Worm (Caenorhabditis elegans) whole organism, L2 larva: ENCODE data around the gene D1053.3.
A peak's percentile ranks its signal among the peaks of the same experiment; 100 is the strongest.

ENCODE experiments used
- R02D3.7 ChIP-seq: fragments of 150-350 bp; optimal IDR thresholded peaks from 2 replicates; lab custom pipeline; 2014; ENCODE audit warnings: missing biosample characterization, missing genetic modification characterization
- ama-1 ChIP-seq: fragments of 150-350 bp; optimal IDR thresholded peaks from 2 replicates; lab custom pipeline; 2018; ENCODE audit warnings: inconsistent platforms
- elt-1 ChIP-seq: fragments of 150-350 bp; optimal IDR thresholded peaks from 2 replicates; lab custom pipeline; 2014; ENCODE audit warnings: missing biosample characterization, missing genetic modification characterization
- fos-1 ChIP-seq: fragments of 150-350 bp; optimal IDR thresholded peaks from 2 replicates; lab custom pipeline; 2014; ENCODE audit warnings: missing biosample characterization, missing genetic modification characterization
- lin-13 ChIP-seq: fragments of 150-350 bp; optimal IDR thresholded peaks from 2 replicates; lab custom pipeline; 2014; ENCODE audit warnings: missing biosample characterization, missing genetic modification reagents, missing genetic modification characterization
- lin-39 ChIP-seq: fragments of 150-350 bp; optimal IDR thresholded peaks from 2 replicates; lab custom pipeline; 2014; ENCODE audit warnings: missing biosample characterization, missing genetic modification reagents, missing genetic modification characterization
- mbf-1 ChIP-seq: sonication (generic microtip); optimal IDR thresholded peaks from 2 replicates; lab custom pipeline; 2017; ENCODE audit warnings: missing biosample characterization, missing genetic modification characterization
- nhr-11 ChIP-seq: fragments of 150-350 bp; optimal IDR thresholded peaks from 2 replicates; lab custom pipeline; 2014; ENCODE audit warnings: missing biosample characterization, missing genetic modification characterization
- nhr-12 ChIP-seq: fragments of 150-350 bp; optimal IDR thresholded peaks from 2 replicates; lab custom pipeline; 2014; ENCODE audit warnings: missing biosample characterization, missing genetic modification characterization
- nhr-21 ChIP-seq: fragments of 150-350 bp; optimal IDR thresholded peaks from 2 replicates; lab custom pipeline; 2014; ENCODE audit warnings: missing biosample characterization, missing genetic modification characterization
- nhr-6 ChIP-seq: fragments of 150-350 bp; optimal IDR thresholded peaks from 2 replicates; lab custom pipeline; 2014; ENCODE audit warnings: missing biosample characterization, missing genetic modification characterization
- unc-39 ChIP-seq: fragments of 150-350 bp; optimal IDR thresholded peaks from 2 replicates; lab custom pipeline; 2014; ENCODE audit warnings: missing biosample characterization, missing genetic modification characterization
- unc-55 ChIP-seq: fragments of 150-350 bp; sonication (generic microtip); optimal IDR thresholded peaks from 3 replicates; lab custom pipeline; 2014; ENCODE audit warnings: missing biosample characterization, missing genetic modification reagents, missing genetic modification characterization
- ztf-11 ChIP-seq: sonication (generic microtip); optimal IDR thresholded peaks from 2 replicates; lab custom pipeline; 2017; ENCODE audit warnings: missing biosample characterization, missing genetic modification characterization

DNA sequence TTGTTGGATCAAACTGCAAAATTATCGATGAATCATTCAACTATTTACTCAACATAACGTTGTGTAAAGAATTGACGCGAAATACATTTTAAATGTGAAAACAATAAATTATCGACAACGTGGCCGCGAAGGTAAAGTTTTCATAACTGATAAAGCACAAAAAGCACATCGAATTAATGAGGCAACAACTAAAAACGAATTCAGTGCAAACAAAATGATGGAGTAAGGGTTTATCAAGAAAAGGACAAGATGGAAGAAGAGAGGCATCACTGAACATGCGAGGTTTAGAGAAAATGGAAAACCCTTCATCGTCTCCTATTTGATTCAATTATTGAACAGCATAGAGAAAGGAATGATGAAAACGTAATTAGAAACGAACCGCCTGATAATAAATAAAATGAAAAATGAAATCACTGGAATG lies 13.2 kb downstream of the D1053.3 start, which contains the start of gene D1053.4:
- TF ChIP-seq nhr-21 (tag; lab: Kevin White, UChicago), result no peak
- no peak for TF ChIP-seq lin-39
- no peak for TF ChIP-seq elt-1
- no peak for TF ChIP-seq lin-13 (GFP tag; lab: Kevin White, UChicago)
- no peak for TF ChIP-seq unc-55 (GFP tag; lab: Kevin White, UChicago)
- no peak for TF ChIP-seq ama-1 (lab: Kevin White, UChicago)
- no peak for TF ChIP-seq nhr-12 (tag; lab: Kevin White, UChicago)
- no peak for TF ChIP-seq nhr-6 (tag; lab: Kevin White, UChicago)
- no peak for TF ChIP-seq unc-39 (tag; lab: Kevin White, UChicago)
- no peak for TF ChIP-seq mbf-1 (tag; lab: Kevin White, UChicago)
- TF ChIP-seq fos-1 (tag; lab: Kevin White, UChicago), result peak; percentile 85
- no peak for TF ChIP-seq R02D3.7 (tag; lab: Kevin White, UChicago)
- TF ChIP-seq nhr-11 (tag; lab: Kevin White, UChicago), result no peak
- TF ChIP-seq ztf-11, result no peak
